Worm (Caenorhabditis elegans): ENCODE data around the gene twk-36.

- TF ChIP-seq nhr-28 (tag; optimal IDR thresholded peaks at IDR 0.05), result no peak
- no peak for TF ChIP-seq ztf-11 (tag; optimal IDR thresholded peaks at IDR 0.05)
- TF ChIP-seq ama-1 (optimal IDR thresholded peaks at IDR 0.05), result no peak
- TF ChIP-seq snpc-4 (tag; optimal IDR thresholded peaks at IDR 0.05), result no peak
- TF ChIP-seq ceh-82 (tag; optimal IDR thresholded peaks at IDR 0.05), result no peak
- TF ChIP-seq aly-2 (tag; optimal IDR thresholded peaks at IDR 0.05), result no peak
- no peak for TF ChIP-seq nhr-12 (tag; optimal IDR thresholded peaks at IDR 0.05)
- TF ChIP-seq ceh-28 (tag; optimal IDR thresholded peaks at IDR 0.05), result no peak
- no peak for TF ChIP-seq fos-1 (tag; optimal IDR thresholded peaks at IDR 0.05)
- TF ChIP-seq unc-62 (GFP tag; optimal IDR thresholded peaks at IDR 0.05), result no peak
These were observed 50.1 kb downstream of the twk-36 start, which contains the start of gene spp-29 for ce11 chrV:17696753-17697152.

All from whole organism, L3 larva.